Fruit fly (Drosophila melanogaster): ENCODE measurements around the gene CG32147.
A peak's percentile ranks its signal among the peaks of the same experiment; 100 is the strongest.

CG32147 gene

dm6 chr3L:15108524-15108923 is 35.3 kb downstream of the CG32147 start:
- TF ChIP-seq CG14655 (GFP tag; optimal IDR thresholded peaks at IDR 0.05) (no peak), CG12605 (GFP tag; IDR thresholded peaks at IDR 0.05) (no peak), CG8159 (tag; optimal IDR thresholded peaks at IDR 0.05) (no peak), fd96Ca (GFP tag; IDR thresholded peaks at IDR 0.05) (peak; percentile 34; the same call in 1 of the 3 replicates), CG4496 (GFP tag; IDR thresholded peaks at IDR 0.05) (peak; percentile 67), Pif1A (GFP tag; optimal IDR thresholded peaks at IDR 0.05) (no peak), Ets98B (GFP tag; IDR thresholded peaks at IDR 0.05) (0 out of 2 replicates have a peak, but pooled peaks have one; percentile 4)

- TF ChIP-seq CG12605 (GFP tag; IDR thresholded peaks at IDR 0.05) (peak; percentile 43), EcR (GFP tag; optimal IDR thresholded peaks at IDR 0.05) (peak; percentile 62), CG32121 (GFP tag; IDR thresholded peaks at IDR 0.05) (peak; percentile 89), Pif1A (GFP tag; optimal IDR thresholded peaks at IDR 0.05) (peak; percentile 90), CG10348 (GFP tag; IDR thresholded peaks at IDR 0.05) (peak; percentile 74), fd96Ca (GFP tag; IDR thresholded peaks at IDR 0.05) (peak; percentile 74; the same call in 2 of the 3 replicates), CG15710 (tag; optimal IDR thresholded peaks at IDR 0.05) (peak; percentile 98), Pif1B (GFP tag; optimal IDR thresholded peaks at IDR 0.05) (peak; percentile 93), Ets98B (GFP tag; IDR thresholded peaks at IDR 0.05) (peak; percentile 76), CG8159 (tag; optimal IDR thresholded peaks at IDR 0.05) (peak; percentile 97), rn (GFP tag; IDR thresholded peaks at IDR 0.05) (peak; percentile 73), Snoo (tag; optimal IDR thresholded peaks at IDR 0.05) (peak; percentile 94), CG4496 (GFP tag; IDR thresholded peaks at IDR 0.05) (peak; percentile 84), CG17806 (tag; optimal IDR thresholded peaks at IDR 0.05) (peak; percentile 93), CG8301 (tag; optimal IDR thresholded peaks at IDR 0.05) (peak; percentile 95), D1 (tag; optimal IDR thresholded peaks at IDR 0.05) (peak; percentile 96), CG13204 (GFP tag; optimal IDR thresholded peaks at IDR 0.05) (peak; percentile 99), CG34367 (tag; optimal IDR thresholded peaks at IDR 0.05) (peak; percentile 92), CG14655 (GFP tag; optimal IDR thresholded peaks at IDR 0.05) (peak; percentile 97), gl (tag; optimal IDR thresholded peaks at IDR 0.05) (peak; percentile 68), CG9948 (tag; optimal IDR thresholded peaks at IDR 0.05) (peak; percentile 95)
These were observed 36.0 kb downstream of the CG32147 start for dm6 chr3L:15107776-15108379.

dm6 chr3L:15107158-15107775 is 36.6 kb downstream of the CG32147 start:
- TF ChIP-seq CG32121 (GFP tag; IDR thresholded peaks at IDR 0.05) (no peak), fd96Ca (GFP tag; IDR thresholded peaks at IDR 0.05) (no peak; the same call in 2 of the 3 replicates), CG8301 (tag; optimal IDR thresholded peaks at IDR 0.05) (no peak), CG34367 (tag; optimal IDR thresholded peaks at IDR 0.05) (no peak), CG4496 (GFP tag; IDR thresholded peaks at IDR 0.05) (peak; percentile 4; the same call in 2 of the 3 replicates), rn (GFP tag; IDR thresholded peaks at IDR 0.05) (no peak), CG13204 (GFP tag; optimal IDR thresholded peaks at IDR 0.05) (peak; percentile 96), Ets98B (GFP tag; IDR thresholded peaks at IDR 0.05) (no peak; the same call in 1 of the 2 replicates)

dm6 chr3L:15105566-15106207 is 38.2 kb downstream of the CG32147 start, which contains the start of gene CG45071:
Gene CG45071 (plus strand): TSS chr3L:15105882.
- TF ChIP-seq fd96Ca (GFP tag; IDR thresholded peaks at IDR 0.05): no peak
- TF ChIP-seq Ets98B (GFP tag; IDR thresholded peaks at IDR 0.05): peak; percentile 11; the same call in 1 of the 2 replicates
- TF ChIP-seq CG13204 (GFP tag; optimal IDR thresholded peaks at IDR 0.05): peak; percentile 100
- TF ChIP-seq CG12605 (GFP tag; IDR thresholded peaks at IDR 0.05): peak; percentile 34; the same call in 1 of the 2 replicates
- TF ChIP-seq EcR (GFP tag; optimal IDR thresholded peaks at IDR 0.05): peak; percentile 37

- TF ChIP-seq CG13204 (GFP tag; optimal IDR thresholded peaks at IDR 0.05): peak; percentile 6
- TF ChIP-seq Ets98B (GFP tag; IDR thresholded peaks at IDR 0.05): peak; percentile 82
- peak; percentile 53 for TF ChIP-seq D1 (tag; optimal IDR thresholded peaks at IDR 0.05)
- TF ChIP-seq Pif1B (GFP tag; optimal IDR thresholded peaks at IDR 0.05): peak; percentile 88
- peak; percentile 89 for TF ChIP-seq CG34367 (tag; optimal IDR thresholded peaks at IDR 0.05)
- TF ChIP-seq gl (tag; optimal IDR thresholded peaks at IDR 0.05): peak; percentile 73
- TF ChIP-seq CG8159 (tag; optimal IDR thresholded peaks at IDR 0.05): peak; percentile 90
- peak; percentile 87 for TF ChIP-seq CG4496 (GFP tag; IDR thresholded peaks at IDR 0.05)
- TF ChIP-seq Snoo (tag; optimal IDR thresholded peaks at IDR 0.05): peak; percentile 90
- TF ChIP-seq EcR (GFP tag; optimal IDR thresholded peaks at IDR 0.05): no peak
- peak; percentile 84 for TF ChIP-seq CG9948 (tag; optimal IDR thresholded peaks at IDR 0.05)
- TF ChIP-seq fd96Ca (GFP tag; IDR thresholded peaks at IDR 0.05): peak; percentile 92
- TF ChIP-seq Pif1A (GFP tag; optimal IDR thresholded peaks at IDR 0.05): peak; percentile 95
- peak; percentile 87 for TF ChIP-seq CG17806 (tag; optimal IDR thresholded peaks at IDR 0.05)
- peak; percentile 94 for TF ChIP-seq CG15710 (tag; optimal IDR thresholded peaks at IDR 0.05)
- peak; percentile 90 for TF ChIP-seq CG8301 (tag; optimal IDR thresholded peaks at IDR 0.05)
- TF ChIP-seq CG14655 (GFP tag; optimal IDR thresholded peaks at IDR 0.05): peak; percentile 88
- TF ChIP-seq rn (GFP tag; IDR thresholded peaks at IDR 0.05): peak; percentile 84
- peak; percentile 87 for TF ChIP-seq CG32121 (GFP tag; IDR thresholded peaks at IDR 0.05)
- peak; percentile 76 for TF ChIP-seq CG12605 (GFP tag; IDR thresholded peaks at IDR 0.05)
- TF ChIP-seq CG10348 (GFP tag; IDR thresholded peaks at IDR 0.05): no peak; the same call in 1 of the 2 replicates
These were observed 38.9 kb downstream of the CG32147 start for dm6 chr3L:15104849-15105555.
